Worm (Caenorhabditis elegans): ENCODE data around the gene T10D4.15.
"Not testable (repeated sequence)": the region's sequence is repeated elsewhere in the genome, so short reads cannot be mapped to it uniquely, and the experiment has no call there.

Gene T10D4.15

ce11 chrII:3172176-3172575, 26.2 kb downstream of the T10D4.15 start, which contains the start of gene Y27F2A.10:
TSS of gene Y27F2A.10 (minus strand) at chrII:3172276.
- TF ChIP-seq W03F9.2 (tag; optimal IDR thresholded peaks at IDR 0.05) (no peak), dao-5 (tag; optimal IDR thresholded peaks at IDR 0.05) (no peak), him-1 (tag; optimal IDR thresholded peaks at IDR 0.05) (no peak)

DNA sequence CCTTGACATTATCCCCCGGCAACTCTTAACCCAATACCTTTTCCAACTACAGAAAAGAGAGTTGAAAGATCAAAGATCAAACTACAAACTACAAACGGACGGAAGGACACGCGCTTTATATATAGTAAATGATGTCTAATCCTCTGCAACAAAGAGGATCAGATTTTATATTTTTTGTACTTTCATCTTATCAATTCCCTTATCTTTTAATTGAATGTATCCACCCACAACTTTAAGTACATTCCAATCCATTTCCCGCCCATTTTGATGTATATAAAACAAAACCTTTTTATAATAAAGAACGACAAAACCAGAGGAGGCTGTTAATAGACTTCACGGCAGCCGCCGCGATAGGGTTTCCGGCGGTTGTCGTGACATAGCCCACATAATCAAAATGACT, 31.7 kb downstream of the T10D4.15 start, which contains the start of gene sri-40:
Gene sri-40 (plus strand): TSS at position 301 of the 400 bp plus-strand sequence.
- not testable (repeated sequence) for TF ChIP-seq dao-5, him-1, W03F9.2 (tag; optimal IDR thresholded peaks at IDR 0.05)

ce11 chrII:3183300-3183840, 37.4 kb downstream of the T10D4.15 start, which contains the start of the genes Y27F2A.6 and Y27F2A.8:
TSS of gene Y27F2A.6 (minus strand) at chrII:3183400.
TSS of gene Y27F2A.8 (plus strand) at chrII:3183790.
- not testable (repeated sequence) for TF ChIP-seq dao-5, him-1, W03F9.2 (tag; optimal IDR thresholded peaks at IDR 0.05)

DNA sequence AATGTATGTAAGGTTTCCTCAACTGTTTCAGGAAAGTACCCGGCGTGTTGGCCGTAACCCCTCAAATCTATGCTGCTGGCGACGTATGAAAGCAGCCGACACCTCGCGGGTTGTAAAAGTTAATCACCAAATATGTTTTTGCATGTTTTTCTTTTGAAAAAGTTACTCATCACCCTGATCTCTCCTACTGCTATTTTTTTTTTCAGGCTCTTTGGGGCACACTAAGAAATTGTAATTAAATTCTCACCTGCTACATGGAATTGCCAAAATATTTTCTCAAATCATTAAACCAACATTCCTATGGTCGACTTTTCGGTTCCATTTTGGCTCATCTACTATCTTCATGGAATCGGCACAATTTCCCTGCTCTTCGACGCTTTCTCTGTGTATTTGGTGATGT, 38.9 kb downstream of the T10D4.15 start, which contains the start of gene sri-78:
Gene sri-78 (plus strand): TSS at position 301 of the 400 bp plus-strand sequence.
- not testable (repeated sequence) for TF ChIP-seq W03F9.2, him-1, dao-5 (tag; optimal IDR thresholded peaks at IDR 0.05)

DNA sequence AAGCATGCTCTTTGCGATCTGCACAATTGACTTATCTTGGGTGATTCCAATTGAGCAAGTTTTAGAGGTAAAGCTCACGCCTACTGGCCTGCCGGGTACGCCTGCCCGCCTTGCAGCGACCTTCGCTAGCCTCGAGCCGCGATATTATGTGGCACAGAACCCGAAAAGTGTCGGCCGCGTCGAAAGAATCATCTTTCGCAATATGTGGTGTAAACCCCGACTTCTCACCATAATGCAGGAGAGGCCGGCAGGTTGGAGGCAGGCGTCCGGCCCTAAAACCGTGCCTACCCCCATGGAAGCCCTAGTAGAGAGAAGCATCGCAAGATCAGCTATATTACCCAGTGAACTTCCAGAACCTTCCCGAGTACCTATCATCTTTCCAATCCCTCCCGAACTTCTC, 39.9 kb downstream of the T10D4.15 start:
- TF ChIP-seq W03F9.2 (tag; optimal IDR thresholded peaks at IDR 0.05) (no peak), dao-5 (tag; optimal IDR thresholded peaks at IDR 0.05) (no peak), him-1 (tag; optimal IDR thresholded peaks at IDR 0.05) (no peak)

- not testable (repeated sequence) for TF ChIP-seq him-1, W03F9.2, dao-5 (tag; optimal IDR thresholded peaks at IDR 0.05)
These were observed 43.1 kb downstream of the T10D4.15 start, which contains the start of gene Y27F2A.11 for ce11 chrII:3189038-3189437. TSS of gene Y27F2A.11 (plus strand) at chrII:3189338.

ce11 chrII:3191544-3191943, 45.6 kb downstream of the T10D4.15 start, which contains the start of gene Y27F2A.9:
TSS of gene Y27F2A.9 (minus strand) at chrII:3191644.
- TF ChIP-seq dao-5, W03F9.2, him-1 (tag; optimal IDR thresholded peaks at IDR 0.05): not testable (repeated sequence)

DNA sequence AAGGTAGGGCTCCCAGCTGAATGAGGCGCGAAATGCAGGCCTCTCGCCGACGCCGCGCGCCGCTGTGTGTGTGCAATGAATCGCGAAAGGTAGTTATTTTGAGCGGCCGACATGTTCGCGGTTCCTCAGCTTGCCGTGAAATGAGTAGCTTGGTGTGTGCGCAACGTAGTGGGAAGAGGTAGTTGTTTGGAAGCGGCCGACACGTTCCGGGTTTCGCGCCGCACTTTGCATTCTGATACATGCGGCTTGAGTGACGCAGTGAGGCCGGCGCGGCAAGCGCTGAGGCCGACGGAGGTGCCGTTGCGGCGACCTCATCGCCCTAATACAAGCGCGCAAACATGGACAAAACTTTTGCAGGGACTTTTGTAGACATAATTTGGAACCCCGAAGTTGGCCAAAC, 49.8 kb downstream of the T10D4.15 start:
- no peak for TF ChIP-seq dao-5 (tag; optimal IDR thresholded peaks at IDR 0.05)

DNA sequence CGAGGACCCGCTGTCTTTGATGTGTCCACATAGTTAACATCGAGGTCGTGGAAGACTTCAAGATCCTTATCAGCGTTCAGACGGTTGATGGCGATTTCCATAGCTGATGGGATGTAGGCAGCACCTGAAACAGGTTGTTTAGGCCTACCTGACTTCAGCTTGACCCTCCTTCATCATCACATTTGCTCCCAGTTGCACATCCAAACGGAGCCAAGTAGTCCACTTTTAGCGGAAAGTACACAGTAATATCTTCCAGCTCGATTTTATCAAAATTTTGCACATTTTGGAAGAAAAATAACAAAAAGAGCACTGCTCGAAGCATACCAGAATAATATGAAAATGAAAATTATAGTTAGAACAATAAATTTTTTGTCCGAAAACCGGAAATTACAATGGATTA, 51.0 kb downstream of the T10D4.15 start, which contains the start of gene gcy-15:
Gene gcy-15 (minus strand): TSS at position 101 of the 400 bp plus-strand sequence.
- no peak for TF ChIP-seq him-1 (tag; optimal IDR thresholded peaks at IDR 0.05)
- TF ChIP-seq dao-5 (tag; optimal IDR thresholded peaks at IDR 0.05): no peak
- TF ChIP-seq W03F9.2 (tag; optimal IDR thresholded peaks at IDR 0.05): no peak

Data from whole organism, L4/young adult.